Worm (Caenorhabditis elegans): ENCODE results near the gene spe-27.

spe-27 gene

DNA sequence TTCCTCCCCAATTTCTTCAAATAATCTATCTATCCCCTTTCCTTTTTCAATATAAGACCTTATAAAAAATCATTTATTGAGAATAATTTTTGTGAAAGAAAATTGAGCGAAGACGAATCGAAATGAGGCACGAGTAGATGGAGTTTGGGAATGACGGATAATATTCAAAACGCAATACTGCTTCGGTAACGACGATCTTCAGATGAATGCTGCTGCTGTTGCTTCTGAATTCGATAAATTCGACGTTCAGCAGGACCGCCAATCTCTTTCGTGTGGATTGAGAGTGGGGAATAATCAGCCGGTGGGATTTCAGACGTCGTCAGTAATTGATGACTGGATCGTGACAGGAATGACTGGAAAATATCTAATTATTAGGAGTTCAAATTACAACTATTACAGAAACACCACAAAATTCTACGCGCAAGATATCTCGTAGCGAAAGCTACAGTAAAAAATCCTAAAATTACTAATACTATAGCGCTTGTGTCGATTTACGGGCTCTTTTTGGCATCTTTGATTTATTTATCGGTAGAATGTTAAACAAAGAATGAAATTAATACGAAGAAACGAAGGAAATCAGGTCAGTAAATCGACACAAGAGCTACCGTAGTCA, 14.8 kb downstream of the spe-27 start:
- TF ChIP-seq sem-4 (tag; optimal IDR thresholded peaks at IDR 0.05) (no peak), zag-1 (tag; optimal IDR thresholded peaks at IDR 0.05) (no peak), crh-2 (tag; optimal IDR thresholded peaks at IDR 0.05) (no peak), nhr-12 (tag; optimal IDR thresholded peaks at IDR 0.05) (no peak)

DNA sequence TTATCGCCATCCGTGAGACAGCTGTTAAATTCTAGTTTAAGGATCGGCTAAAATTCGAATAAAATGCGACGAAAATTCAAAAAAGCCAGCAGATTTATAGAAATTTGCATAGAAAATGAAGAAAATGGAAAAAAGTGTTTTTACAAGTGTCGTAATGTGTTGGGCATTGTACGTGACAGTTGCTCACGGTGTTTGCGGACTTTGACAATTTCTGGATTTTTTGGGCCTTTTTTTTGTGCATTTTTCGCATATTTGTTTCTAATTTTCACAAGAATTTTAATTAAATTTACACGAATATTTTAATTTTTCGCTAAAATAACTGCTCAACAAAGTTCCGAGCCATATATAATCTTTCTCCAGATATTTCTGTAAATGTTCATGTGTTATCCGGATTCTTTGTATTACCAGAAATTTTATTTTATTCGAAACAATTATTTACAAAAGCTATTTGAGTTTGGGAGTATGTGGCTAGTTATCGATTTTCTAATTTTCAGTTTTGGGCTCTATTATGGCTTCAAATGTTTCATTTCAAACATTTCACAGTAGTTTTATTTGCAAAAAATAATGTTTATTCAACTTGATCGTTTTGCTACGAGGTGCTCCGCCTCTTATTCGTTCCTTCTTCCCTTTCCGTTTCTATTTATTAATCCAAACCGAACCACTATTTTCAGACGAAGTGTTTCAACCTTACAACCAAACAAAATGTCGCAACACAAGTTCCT, 17.6 kb downstream of the spe-27 start, which contains the start of gene sams-3:
Gene sams-3 (plus strand): TSS at position 672 of the 722 bp plus-strand sequence.
- TF ChIP-seq Y55F3AM.14 (GFP tag; optimal IDR thresholded peaks at IDR 0.05) = no peak
- TF ChIP-seq nhr-77 (tag; optimal IDR thresholded peaks at IDR 0.05) = no peak
- no peak for TF ChIP-seq aly-2 (tag; optimal IDR thresholded peaks at IDR 0.05)
- peak; percentile 27 for TF ChIP-seq nhr-129 (tag; optimal IDR thresholded peaks at IDR 0.05)
- TF ChIP-seq snpc-4 (tag; optimal IDR thresholded peaks at IDR 0.05) = no peak
- TF ChIP-seq mab-5 (tag; optimal IDR thresholded peaks at IDR 0.05) = no peak
- peak; percentile 64 for TF ChIP-seq gmeb-1 (tag; optimal IDR thresholded peaks at IDR 0.05)
- peak; percentile 22 for TF ChIP-seq nhr-25 (tag; optimal IDR thresholded peaks at IDR 0.05)
- no peak for TF ChIP-seq sma-3 (GFP tag; optimal IDR thresholded peaks at IDR 0.05)
- no peak for TF ChIP-seq sem-4 (tag; optimal IDR thresholded peaks at IDR 0.05)
- TF ChIP-seq unc-39 (tag; optimal IDR thresholded peaks at IDR 0.05) = no peak
- no peak for TF ChIP-seq ztf-4 (tag; optimal IDR thresholded peaks at IDR 0.05)
- peak; percentile 60 for TF ChIP-seq C34F6.9 (tag; optimal IDR thresholded peaks at IDR 0.05)
- no peak for TF ChIP-seq F13H6.1 (tag; optimal IDR thresholded peaks at IDR 0.05)
- no peak for TF ChIP-seq R02D3.7 (tag; optimal IDR thresholded peaks at IDR 0.05)
- TF ChIP-seq unc-62 (GFP tag; optimal IDR thresholded peaks at IDR 0.05) = no peak
- peak; percentile 42 to 68 for TF ChIP-seq lsy-2 (tag; optimal IDR thresholded peaks at IDR 0.05)
- no peak for TF ChIP-seq lin-11 (tag; optimal IDR thresholded peaks at IDR 0.05)
- TF ChIP-seq nhr-6 (tag; optimal IDR thresholded peaks at IDR 0.05) = no peak
- TF ChIP-seq sma-9 (GFP tag; optimal IDR thresholded peaks at IDR 0.05) = peak; percentile 45
- TF ChIP-seq sma-9 (tag; optimal IDR thresholded peaks at IDR 0.05) = no peak
- TF ChIP-seq blmp-1 (tag; optimal IDR thresholded peaks at IDR 0.05; ENCODE audit: insufficient read depth) = no peak
- no peak for TF ChIP-seq nhr-11 (tag; optimal IDR thresholded peaks at IDR 0.05)
- no peak for TF ChIP-seq fos-1 (tag; optimal IDR thresholded peaks at IDR 0.05)
- no peak for TF ChIP-seq ama-1 (optimal IDR thresholded peaks at IDR 0.05)
- no peak for TF ChIP-seq ceh-16 (tag; optimal IDR thresholded peaks at IDR 0.05)

DNA sequence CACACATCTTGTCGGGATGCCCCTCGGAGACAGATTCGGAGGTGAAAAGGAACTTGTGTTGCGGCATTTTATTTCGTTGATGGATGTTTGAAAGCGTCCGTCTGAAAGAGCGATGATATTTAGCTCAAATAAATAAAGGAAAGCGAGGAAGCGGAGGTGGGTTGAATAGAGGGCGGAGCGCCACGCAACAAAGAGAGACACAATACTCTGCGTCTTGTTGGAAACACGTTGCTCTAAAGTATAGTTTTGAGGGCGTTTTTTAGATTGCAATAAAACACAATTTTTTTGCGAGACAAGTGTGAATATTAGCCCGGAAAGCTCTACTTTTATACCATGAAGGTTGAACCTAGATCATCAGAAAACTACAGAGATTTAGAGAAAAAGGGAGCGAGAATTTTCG, 19.4 kb downstream of the spe-27 start, which contains the start of gene sams-4:
Gene sams-4 (minus strand): TSS at position 101 of the 400 bp plus-strand sequence.
- TF ChIP-seq mab-5 (tag; optimal IDR thresholded peaks at IDR 0.05) (no peak), nhr-6 (tag; optimal IDR thresholded peaks at IDR 0.05) (no peak), alr-1 (tag; optimal IDR thresholded peaks at IDR 0.05) (no peak), elt-1 (tag; optimal IDR thresholded peaks at IDR 0.05) (no peak), fos-1 (tag; optimal IDR thresholded peaks at IDR 0.05) (no peak), blmp-1 (tag; optimal IDR thresholded peaks at IDR 0.05; ENCODE audit: insufficient read depth) (no peak), C34F6.9 (tag; optimal IDR thresholded peaks at IDR 0.05) (no peak)

DNA sequence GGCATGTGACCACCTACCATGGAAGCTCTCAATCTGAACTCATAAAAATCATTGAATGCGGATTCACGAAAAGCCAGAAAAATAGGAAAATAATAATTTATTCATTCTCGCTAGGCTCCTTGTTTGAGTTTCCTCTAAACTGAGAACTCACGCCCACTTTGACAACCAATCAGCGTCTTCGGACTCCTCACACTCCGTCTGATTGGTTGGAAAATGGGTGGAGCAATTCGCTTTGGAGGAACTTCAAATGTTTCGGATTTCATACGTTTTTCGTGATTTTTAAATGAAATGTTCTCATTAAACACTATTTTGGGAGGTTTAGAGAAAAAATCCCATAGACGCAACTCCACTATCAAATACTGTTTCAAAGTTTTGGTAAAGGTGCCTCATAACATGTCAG, 22.8 kb downstream of the spe-27 start:
- TF ChIP-seq fos-1 (tag; optimal IDR thresholded peaks at IDR 0.05) = no peak
- TF ChIP-seq ceh-82 (tag; optimal IDR thresholded peaks at IDR 0.05) = no peak
- no peak for TF ChIP-seq F13H6.1 (tag; optimal IDR thresholded peaks at IDR 0.05)
- no peak for TF ChIP-seq unc-62 (GFP tag; optimal IDR thresholded peaks at IDR 0.05)
- TF ChIP-seq nhr-10 (tag; optimal IDR thresholded peaks at IDR 0.05) = no peak
- TF ChIP-seq lin-13 (GFP tag; optimal IDR thresholded peaks at IDR 0.05) = no peak
- no peak for TF ChIP-seq ZK546.5 (tag; optimal IDR thresholded peaks at IDR 0.05)
- TF ChIP-seq unc-39 (tag; optimal IDR thresholded peaks at IDR 0.05) = no peak
- no peak for TF ChIP-seq mab-5 (tag; optimal IDR thresholded peaks at IDR 0.05)
- no peak for TF ChIP-seq ceh-16 (tag; optimal IDR thresholded peaks at IDR 0.05)
- no peak for TF ChIP-seq sma-3 (GFP tag; optimal IDR thresholded peaks at IDR 0.05)
- no peak for TF ChIP-seq sma-9 (GFP tag; optimal IDR thresholded peaks at IDR 0.05)
- TF ChIP-seq sma-9 (tag; optimal IDR thresholded peaks at IDR 0.05) = no peak
- no peak for TF ChIP-seq nhr-237 (tag; optimal IDR thresholded peaks at IDR 0.05)
- TF ChIP-seq nhr-23 (tag; optimal IDR thresholded peaks at IDR 0.05) = no peak
- TF ChIP-seq egl-27 (tag; optimal IDR thresholded peaks at IDR 0.05) = no peak
- no peak for TF ChIP-seq nhr-77 (tag; optimal IDR thresholded peaks at IDR 0.05)
- no peak for TF ChIP-seq nhr-21 (tag; optimal IDR thresholded peaks at IDR 0.05)
- no peak for TF ChIP-seq mdl-1 (tag; optimal IDR thresholded peaks at IDR 0.05)
- no peak for TF ChIP-seq ztf-1 (GFP tag; conservative IDR thresholded peaks at IDR 0.05)
- no peak for TF ChIP-seq ztf-4 (tag; optimal IDR thresholded peaks at IDR 0.05)
